4 worm cellular contexts compared by ENCODE assay signal in the genomic region with DNA sequence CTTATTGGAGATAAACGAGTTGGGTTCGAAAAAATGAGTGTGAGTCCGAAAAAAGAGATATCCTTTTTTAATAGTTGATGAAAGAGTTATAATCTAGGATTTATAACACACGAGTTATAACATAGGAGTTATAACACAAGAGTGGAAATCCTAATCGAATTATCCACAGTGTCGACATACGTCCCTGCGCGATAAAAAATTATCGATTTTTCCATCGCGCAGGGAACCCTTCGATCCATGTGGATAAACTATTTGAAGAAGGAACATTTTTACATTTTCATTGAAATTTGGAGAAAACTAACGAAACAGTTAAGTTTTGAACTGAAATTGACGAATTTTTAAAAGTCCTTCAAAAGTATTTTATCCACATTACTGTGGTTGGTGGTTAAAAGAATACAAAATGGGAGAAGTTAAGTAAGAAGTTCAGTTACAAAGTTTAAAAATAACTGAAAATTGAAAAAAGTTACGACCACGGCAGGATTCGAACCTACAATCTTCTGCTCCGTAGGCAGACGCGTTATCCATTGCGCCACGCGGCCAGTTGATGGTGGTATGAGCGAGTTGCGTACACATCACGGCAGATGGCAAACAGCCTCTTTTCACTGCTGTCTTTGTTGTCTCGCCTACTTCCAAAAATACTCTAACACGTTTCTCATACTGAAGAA.
A peak's percentile ranks its signal among the peaks of the same experiment; 100 is the strongest.
TF ChIP-seq lines count a peak whose summit lies in the region.

No protein-coding gene starts in this region.

TF ChIP-seq in whole organism, L2 larva, 48 proteins besides CTCF, POLR2A, EP300 and RAD21 (continues in another document):
- TF ChIP-seq skn-1 (tag; optimal IDR thresholded peaks at IDR 0.05; lab: Kevin White, UChicago) (peak; percentile 95), elt-1 (tag; optimal IDR thresholded peaks at IDR 0.05; lab: Kevin White, UChicago) (no peak), crh-2 (tag; optimal IDR thresholded peaks at IDR 0.05; lab: Kevin White, UChicago) (peak; percentile 100), mbf-1 (tag; optimal IDR thresholded peaks at IDR 0.05; lab: Kevin White, UChicago) (peak; percentile 81), snpc-4 (tag; optimal IDR thresholded peaks at IDR 0.05; lab: Kevin White, UChicago) (peak; percentile 88), fos-1 (tag; optimal IDR thresholded peaks at IDR 0.05; lab: Kevin White, UChicago) (peak; percentile 98), nhr-77 (tag; optimal IDR thresholded peaks at IDR 0.05; lab: Kevin White, UChicago) (peak; percentile 96), ZK546.5 (tag; optimal IDR thresholded peaks at IDR 0.05; lab: Kevin White, UChicago) (peak; percentile 72), elt-3 (tag; optimal IDR thresholded peaks at IDR 0.05; lab: Kevin White, UChicago) (peak; percentile 64), sma-3 (GFP tag; optimal IDR thresholded peaks at IDR 0.05; lab: Kevin White, UChicago) (peak; percentile 99), aly-2 (tag; optimal IDR thresholded peaks at IDR 0.05; lab: Kevin White, UChicago) (no peak), nhr-10 (tag; optimal IDR thresholded peaks at IDR 0.05; lab: Kevin White, UChicago) (peak; percentile 99), sma-9 (GFP tag; optimal IDR thresholded peaks at IDR 0.05; lab: Kevin White, UChicago) (peak; percentile 98), sma-9 (tag; optimal IDR thresholded peaks at IDR 0.05; lab: Kevin White, UChicago) (no peak), nhr-11 (tag; optimal IDR thresholded peaks at IDR 0.05; lab: Kevin White, UChicago) (peak; percentile 55), ceh-82 (tag; optimal IDR thresholded peaks at IDR 0.05; lab: Kevin White, UChicago) (peak; percentile 97), egl-27 (tag; optimal IDR thresholded peaks at IDR 0.05; lab: Kevin White, UChicago) (peak; percentile 99), unc-62 (GFP tag; optimal IDR thresholded peaks at IDR 0.05; lab: Kevin White, UChicago) (peak; percentile 97), peb-1 (tag; optimal IDR thresholded peaks at IDR 0.05; lab: Kevin White, UChicago) (no peak), nhr-25 (tag; optimal IDR thresholded peaks at IDR 0.05; lab: Kevin White, UChicago) (peak; percentile 99), mdl-1 (tag; optimal IDR thresholded peaks at IDR 0.05; lab: Kevin White, UChicago) (peak; percentile 94 to 96)

TF ChIP-seq in whole organism, L4 larva, 104 proteins besides CTCF, POLR2A, EP300 and RAD21 (continues in another document):
- TF ChIP-seq set-16 (GFP tag; IDR thresholded peaks at IDR 0.05; lab: Robert Waterston, UW) (peak; percentile 24; the same call in 1 of the 2 replicates), mxl-2 (GFP tag; conservative IDR thresholded peaks at IDR 0.05; lab: Robert Waterston, UW) (peak; percentile 90), ZK546.5 (tag; optimal IDR thresholded peaks at IDR 0.05; lab: Kevin White, UChicago) (peak; percentile 49 to 77), nhr-25 (tag; optimal IDR thresholded peaks at IDR 0.05; lab: Kevin White, UChicago; ENCODE audit: borderline replicate concordance, insufficient read depth) (peak; percentile 88), nhr-11 (tag; optimal IDR thresholded peaks at IDR 0.05; lab: Kevin White, UChicago) (peak; percentile 97), lsy-2 (tag; optimal IDR thresholded peaks at IDR 0.05; lab: Kevin White, UChicago) (peak; percentile 96 to 97), R02D3.7 (tag; optimal IDR thresholded peaks at IDR 0.05; lab: Kevin White, UChicago) (peak; percentile 9), nhr-42 (GFP tag; IDR thresholded peaks at IDR 0.05; lab: Robert Waterston, UW) (peak; percentile 98), fos-1 (tag; optimal IDR thresholded peaks at IDR 0.05; lab: Kevin White, UChicago) (peak; percentile 93), spr-3 (GFP tag; optimal IDR thresholded peaks at IDR 0.05; lab: Kevin White, UChicago) (peak; percentile 96), egl-43 (GFP tag; IDR thresholded peaks at IDR 0.05; lab: Robert Waterston, UW) (peak; percentile 90), hmg-1.1 (GFP tag; IDR thresholded peaks at IDR 0.05; lab: Robert Waterston, UW) (peak; percentile 99), hlh-11 (tag; optimal IDR thresholded peaks at IDR 0.05; lab: Kevin White, UChicago) (peak; percentile 98), ztf-7 (tag; optimal IDR thresholded peaks at IDR 0.05; lab: Kevin White, UChicago) (peak; percentile 94), daf-8 (GFP tag; IDR thresholded peaks at IDR 0.05; lab: Robert Waterston, UW) (peak; percentile 86; the same call in 1 of the 2 replicates), lin-39 (tag; optimal IDR thresholded peaks at IDR 0.05; lab: Kevin White, UChicago) (peak; percentile 93), lin-13 (GFP tag; optimal IDR thresholded peaks at IDR 0.05; lab: Kevin White, UChicago) (peak; percentile 83), nhr-28 (tag; optimal IDR thresholded peaks at IDR 0.05; lab: Kevin White, UChicago) (peak; percentile 88), T20F7.1 (GFP tag; optimal IDR thresholded peaks at IDR 0.05; lab: Kevin White, UChicago) (peak; percentile 92), ctbp-1 (GFP tag; IDR thresholded peaks at IDR 0.05; lab: Robert Waterston, UW) (peak; percentile 98), nhr-111 (GFP tag; optimal IDR thresholded peaks at IDR 0.05; lab: Kevin White, UChicago) (peak; percentile 43)

TF ChIP-seq in whole organism, late embryonic, 69 proteins besides CTCF, POLR2A, EP300 and RAD21 (continues in another document):
- TF ChIP-seq ttx-3 (tag; optimal IDR thresholded peaks at IDR 0.05; lab: Kevin White, UChicago), result peak; percentile 33
- TF ChIP-seq unc-3 (GFP tag; conservative IDR thresholded peaks at IDR 0.05; lab: Robert Waterston, UW), result no peak
- TF ChIP-seq unc-3 (tag; optimal IDR thresholded peaks at IDR 0.05; lab: Kevin White, UChicago), result peak; percentile 57
- TF ChIP-seq nfya-1 (tag; optimal IDR thresholded peaks at IDR 0.05; lab: Kevin White, UChicago), result peak; percentile 94
- TF ChIP-seq syd-9 (tag; optimal IDR thresholded peaks at IDR 0.05; lab: Kevin White, UChicago), result peak; percentile 36
- peak; percentile 91 for TF ChIP-seq rnt-1 (tag; optimal IDR thresholded peaks at IDR 0.05; lab: Kevin White, UChicago)
- no peak; the same call in 1 of the 2 replicates for TF ChIP-seq ceh-45 (GFP tag; IDR thresholded peaks at IDR 0.05; lab: Robert Waterston, UW)
- peak; percentile 95 for TF ChIP-seq ref-2 (tag; optimal IDR thresholded peaks at IDR 0.05; lab: Kevin White, UChicago)
- TF ChIP-seq sox-4 (tag; optimal IDR thresholded peaks at IDR 0.05; lab: Kevin White, UChicago), result no peak
- peak; percentile 38 for TF ChIP-seq hlh-13 (GFP tag; optimal IDR thresholded peaks at IDR 0.05; lab: Kevin White, UChicago)
- TF ChIP-seq C08G9.2 (tag; optimal IDR thresholded peaks at IDR 0.05; lab: Kevin White, UChicago), result peak; percentile 46
- no peak for TF ChIP-seq pag-3 (tag; optimal IDR thresholded peaks at IDR 0.05; lab: Kevin White, UChicago; ENCODE audit: borderline replicate concordance)
- TF ChIP-seq K02D7.2 (tag; optimal IDR thresholded peaks at IDR 0.05; lab: Kevin White, UChicago), result no peak
- TF ChIP-seq hlh-15 (tag; optimal IDR thresholded peaks at IDR 0.05; lab: Kevin White, UChicago), result no peak
- TF ChIP-seq pha-4 (tag; optimal IDR thresholded peaks at IDR 0.05; lab: Kevin White, UChicago), result no peak
- peak; percentile 5 for TF ChIP-seq F13H6.1 (tag; optimal IDR thresholded peaks at IDR 0.05; lab: Kevin White, UChicago)
- TF ChIP-seq ceh-19 (GFP tag; optimal IDR thresholded peaks at IDR 0.05; lab: Kevin White, UChicago), result no peak
- TF ChIP-seq ceh-31 (tag; optimal IDR thresholded peaks at IDR 0.05; lab: Kevin White, UChicago), result peak; percentile 95
- TF ChIP-seq T23F11.4 (GFP tag; optimal IDR thresholded peaks at IDR 0.05; lab: Kevin White, UChicago), result no peak
- peak; percentile 91 for TF ChIP-seq tbx-2 (tag; optimal IDR thresholded peaks at IDR 0.05; lab: Kevin White, UChicago)
- peak; percentile 76 for TF ChIP-seq pros-1 (tag; optimal IDR thresholded peaks at IDR 0.05; lab: Kevin White, UChicago)
- TF ChIP-seq mec-3 (tag; optimal IDR thresholded peaks at IDR 0.05; lab: Kevin White, UChicago; ENCODE audit: borderline replicate concordance), result no peak
- TF ChIP-seq ceh-6 (GFP tag; optimal IDR thresholded peaks at IDR 0.05; lab: Kevin White, UChicago), result peak; percentile 10

TF ChIP-seq in whole organism, mixed stage, embryonic, 35 proteins besides CTCF, POLR2A, EP300 and RAD21 (continues in another document):
- TF ChIP-seq nhr-28 (tag; optimal IDR thresholded peaks at IDR 0.05; lab: Kevin White, UChicago), result no peak
- peak; percentile 75 for TF ChIP-seq unc-62 (GFP tag; optimal IDR thresholded peaks at IDR 0.05; lab: Kevin White, UChicago)
- TF ChIP-seq drap-1 (GFP tag; optimal IDR thresholded peaks at IDR 0.05; lab: Kevin White, UChicago), result peak; percentile 87
- peak; percentile 44 for TF ChIP-seq M03D4.4 (tag; optimal IDR thresholded peaks at IDR 0.05; lab: Kevin White, UChicago)
- TF ChIP-seq pha-4 (tag; optimal IDR thresholded peaks at IDR 0.05; lab: Kevin White, UChicago), result peak; percentile 80
- TF ChIP-seq unc-39 (tag; optimal IDR thresholded peaks at IDR 0.05; lab: Kevin White, UChicago), result no peak
- no peak for TF ChIP-seq snpc-4 (tag; optimal IDR thresholded peaks at IDR 0.05; lab: Kevin White, UChicago)
- peak; percentile 96 for TF ChIP-seq mab-5 (tag; optimal IDR thresholded peaks at IDR 0.05; lab: Kevin White, UChicago)
- peak; percentile 59 for TF ChIP-seq sptf-1 (tag; optimal IDR thresholded peaks at IDR 0.05; lab: Kevin White, UChicago)
- no peak for TF ChIP-seq nhr-76 (tag; optimal IDR thresholded peaks at IDR 0.05; lab: Kevin White, UChicago)
- peak; percentile 64 for TF ChIP-seq elt-3 (tag; optimal IDR thresholded peaks at IDR 0.05; lab: Kevin White, UChicago)
- peak; percentile 55 for TF ChIP-seq sem-2 (GFP tag; optimal IDR thresholded peaks at IDR 0.05; lab: Kevin White, UChicago)
- TF ChIP-seq flh-1 (GFP tag; optimal IDR thresholded peaks at IDR 0.05; lab: Kevin White, UChicago), result no peak
- peak; percentile 41 for TF ChIP-seq mls-2 (tag; optimal IDR thresholded peaks at IDR 0.05; lab: Kevin White, UChicago)
- TF ChIP-seq nhr-12 (tag; optimal IDR thresholded peaks at IDR 0.05; lab: Kevin White, UChicago), result peak; percentile 54
- TF ChIP-seq lin-13 (tag; optimal IDR thresholded peaks at IDR 0.05; lab: Kevin White, UChicago), result peak; percentile 60
- TF ChIP-seq mep-1 (tag; optimal IDR thresholded peaks at IDR 0.05; lab: Kevin White, UChicago), result peak; percentile 80
- peak; percentile 81 for TF ChIP-seq unc-120 (tag; optimal IDR thresholded peaks at IDR 0.05; lab: Kevin White, UChicago; ENCODE audit: poor library complexity, severe bottlenecking)
- no peak for TF ChIP-seq blmp-1 (tag; optimal IDR thresholded peaks at IDR 0.05; lab: Kevin White, UChicago)
- peak; percentile 80 for TF ChIP-seq ceh-83 (GFP tag; optimal IDR thresholded peaks at IDR 0.05; lab: Kevin White, UChicago)
- peak; percentile 87 for TF ChIP-seq lsy-2 (tag; optimal IDR thresholded peaks at IDR 0.05; lab: Kevin White, UChicago)
- TF ChIP-seq cnd-1 (tag; optimal IDR thresholded peaks at IDR 0.05; lab: Kevin White, UChicago), result peak; percentile 21
- peak; percentile 5 for TF ChIP-seq bed-3 (GFP tag; optimal IDR thresholded peaks at IDR 0.05; lab: Kevin White, UChicago)
- TF ChIP-seq nhr-237 (tag; optimal IDR thresholded peaks at IDR 0.05; lab: Kevin White, UChicago), result peak; percentile 99
- peak; percentile 53 for TF ChIP-seq tbx-8 (GFP tag; optimal IDR thresholded peaks at IDR 0.05; lab: Kevin White, UChicago)
- TF ChIP-seq zip-8 (tag; optimal IDR thresholded peaks at IDR 0.05; lab: Kevin White, UChicago), result peak; percentile 10
